Worm (Caenorhabditis elegans) whole organism, L4/young adult: Measurements from ENCODE around the gene W04H10.6.

Source experiments
- W03F9.2 ChIP-seq: fragments of 150-350 bp; optimal IDR thresholded peaks from 2 replicates; lab custom pipeline; 2014; ENCODE audit warnings: missing biosample characterization, missing genetic modification characterization
- him-1 ChIP-seq: sonication (generic microtip); optimal IDR thresholded peaks from 2 replicates; lab custom pipeline; 2016; ENCODE audit warnings: missing genotype, missing genetic modification reagents, missing genetic modification characterization, missing compliant biosample characterization

ce11 chrII:574064-574463 is 34.2 kb downstream of the W04H10.6 start:
- TF ChIP-seq him-1 (tag; lab: Kevin White, UChicago) (no peak), W03F9.2 (tag; lab: Kevin White, UChicago) (no peak)
